Fruit fly (Drosophila melanogaster) whole organism: ENCODE measurements around the gene Pkg21D.

Experiments used
- CG8478 ChIP-seq: fragments of >200 bp; optimal IDR thresholded peaks from 2 replicates; lab custom pipeline; 2018; ENCODE audit warnings: inconsistent platforms
- Dll ChIP-seq: fragments of >200 bp; optimal IDR thresholded peaks from 2 replicates; lab custom pipeline; 2017
- EcR ChIP-seq, 2 experiments: fragments of >200 bp; optimal IDR thresholded peaks; 2 replicates each; lab custom pipeline; 2017; ENCODE audit warnings: missing biosample characterization in 2 of 2, missing genetic modification characterization in 2 of 2, missing genetic modification reagents in 2 of 2
- pan ChIP-seq: fragments of >200 bp; optimal IDR thresholded peaks from 2 replicates; lab custom pipeline; 2017
- psq ChIP-seq: fragments of >200 bp; optimal IDR thresholded peaks from 2 replicates; lab custom pipeline; 2017
- usp ChIP-seq: fragments of >200 bp; optimal IDR thresholded peaks from 2 replicates; lab custom pipeline; 2017; ENCODE audit warnings: missing biosample characterization, missing genetic modification characterization, mixed read lengths

Pkg21D gene

DNA sequence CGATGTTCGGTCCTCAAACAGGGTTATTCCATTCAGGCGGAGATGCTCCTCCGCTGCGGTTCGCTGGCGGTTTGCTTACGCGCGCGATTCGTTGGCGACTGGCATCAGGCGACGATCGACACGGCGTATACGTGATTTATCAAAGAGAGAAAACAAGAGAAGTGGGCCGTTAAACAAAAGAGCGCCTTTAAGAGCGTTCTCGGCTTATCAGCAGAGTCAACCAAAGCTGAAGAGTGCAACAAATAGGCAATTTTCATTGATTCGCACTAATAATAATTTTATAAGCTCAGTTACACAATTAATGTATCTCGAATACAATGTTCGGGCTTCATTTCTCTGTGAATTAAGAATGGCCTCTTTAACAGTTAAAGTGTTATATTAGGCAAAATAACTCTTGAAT, at the start of gene Pkg21D:
Gene Pkg21D, minus strand, starts transcription at position 101 of the 400 bp plus-strand sequence.
- TF ChIP-seq psq (lab: Kevin White, UChicago): no peak
- no peak for TF ChIP-seq pan (lab: Kevin White, UChicago)
- no peak for TF ChIP-seq CG8478 (lab: Kevin White, UChicago)
- no peak for TF ChIP-seq EcR (GFP tag; optimal IDR thresholded peaks at IDR 0.05; lab: Kevin White, UChicago)
- TF ChIP-seq usp (GFP tag; lab: Kevin White, UChicago): no peak
- TF ChIP-seq Dll (lab: Kevin White, UChicago): no peak

DNA sequence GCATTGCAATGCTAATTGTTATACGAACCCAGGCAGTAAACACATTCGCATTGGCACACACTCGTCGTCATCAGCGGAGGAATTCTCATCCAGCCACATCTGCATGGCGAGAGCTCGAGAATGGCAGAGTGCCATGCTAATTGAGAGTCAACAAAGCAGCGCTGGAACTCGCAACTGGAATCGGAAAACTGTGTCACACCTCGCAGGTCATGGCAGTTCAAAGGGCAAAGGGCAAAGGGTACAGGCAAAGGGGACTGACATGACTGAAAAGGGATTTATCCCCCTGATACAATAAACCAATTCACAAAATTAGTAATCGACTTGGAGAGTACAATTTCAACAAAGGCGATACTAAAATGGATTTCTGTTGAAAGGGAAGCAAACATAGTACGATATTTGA, 49.4 kb upstream of the Pkg21D start:
- TF ChIP-seq pan (lab: Kevin White, UChicago) (no peak), CG8478 (lab: Kevin White, UChicago) (no peak), EcR (GFP tag; optimal IDR thresholded peaks at IDR 0.05; lab: Kevin White, UChicago) (peak in 1 of 2 experiments; percentile 19), usp (GFP tag; lab: Kevin White, UChicago) (no peak), psq (lab: Kevin White, UChicago) (no peak)

DNA sequence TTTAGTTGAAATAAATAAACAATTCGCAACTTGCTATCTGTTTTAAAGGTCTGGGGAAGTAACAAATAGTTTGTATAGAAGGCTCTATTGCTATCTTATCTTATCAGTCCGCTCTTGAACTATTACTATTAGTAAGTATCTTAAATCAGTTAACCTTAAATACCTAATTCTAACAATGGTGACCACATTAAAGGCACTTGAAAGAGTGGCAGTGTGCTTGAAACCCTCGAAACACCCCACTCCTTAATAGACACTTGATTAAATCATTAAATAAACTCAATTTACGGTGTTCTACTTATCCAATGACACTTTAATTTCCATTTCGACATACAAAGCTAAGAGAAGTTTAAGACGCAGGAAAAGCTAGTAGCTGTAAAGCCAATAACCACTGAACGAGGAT, 48.2 kb upstream of the Pkg21D start:
- TF ChIP-seq CG8478 (lab: Kevin White, UChicago) (no peak), pan (lab: Kevin White, UChicago) (no peak)

DNA sequence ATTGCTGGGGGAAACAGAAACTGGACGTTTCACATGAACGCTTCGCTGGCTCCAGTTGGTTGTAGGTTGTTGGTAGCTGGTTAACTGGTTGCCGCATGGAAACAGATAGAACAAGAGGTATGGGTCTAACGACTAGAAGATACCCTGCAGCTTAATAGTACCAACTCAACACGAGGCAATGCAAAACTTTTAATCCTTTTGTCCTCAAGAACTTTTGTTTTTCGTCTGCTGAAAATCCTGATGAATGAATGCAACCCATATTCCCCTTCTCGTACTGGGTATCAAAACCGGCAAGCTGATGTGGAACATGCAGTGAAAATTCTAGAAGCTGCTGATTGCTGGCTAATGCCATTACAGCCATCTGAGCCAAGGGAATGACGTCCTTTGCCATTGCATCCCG, 47.4 kb upstream of the Pkg21D start:
- TF ChIP-seq CG8478 (lab: Kevin White, UChicago): no peak
- peak; percentile 56 for TF ChIP-seq pan (lab: Kevin White, UChicago)

DNA sequence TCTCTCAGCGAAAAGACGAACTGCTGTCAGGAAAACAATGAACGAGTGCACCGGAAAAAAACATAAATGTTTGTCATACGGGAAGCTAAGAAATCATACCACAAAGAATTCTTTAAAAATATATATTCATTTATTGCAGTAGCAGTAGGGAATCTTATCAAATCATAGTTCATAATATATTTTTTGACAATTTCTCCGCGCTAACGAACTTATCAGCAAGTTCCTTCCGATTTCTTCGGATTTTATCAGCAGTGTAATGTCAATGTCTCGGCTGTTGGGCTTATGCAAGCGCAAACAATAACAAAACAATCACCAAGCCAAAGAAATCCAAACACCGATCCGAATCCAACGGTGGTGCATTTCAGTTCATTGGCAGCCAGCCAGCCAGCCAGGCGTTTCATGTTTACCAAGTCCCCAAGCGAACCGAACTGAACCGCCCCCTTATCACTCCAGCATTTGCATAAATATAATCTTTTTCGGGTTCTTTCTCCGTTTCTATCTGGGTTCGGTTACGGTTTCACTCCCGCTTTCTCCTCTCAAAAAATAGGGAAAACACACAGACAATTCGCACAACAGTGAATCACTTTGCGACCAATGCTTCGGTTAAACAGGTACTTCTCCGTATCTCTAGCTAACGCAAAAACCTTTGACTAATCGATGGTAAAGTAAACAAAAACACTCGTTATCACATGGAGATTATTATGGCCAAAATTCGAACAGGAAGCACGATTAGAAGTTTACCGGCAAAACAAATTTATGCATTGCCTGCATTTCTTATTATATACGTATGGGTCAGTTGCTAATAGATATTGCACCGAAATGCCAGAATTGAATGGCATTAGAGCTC, 37.1 kb upstream of the Pkg21D start:
- no peak for TF ChIP-seq Dll (lab: Kevin White, UChicago)
- TF ChIP-seq psq (lab: Kevin White, UChicago): no peak
- no peak for TF ChIP-seq usp (GFP tag; lab: Kevin White, UChicago)
- no peak for TF ChIP-seq pan (lab: Kevin White, UChicago)
- no peak for TF ChIP-seq EcR (GFP tag; optimal IDR thresholded peaks at IDR 0.05; lab: Kevin White, UChicago)

DNA sequence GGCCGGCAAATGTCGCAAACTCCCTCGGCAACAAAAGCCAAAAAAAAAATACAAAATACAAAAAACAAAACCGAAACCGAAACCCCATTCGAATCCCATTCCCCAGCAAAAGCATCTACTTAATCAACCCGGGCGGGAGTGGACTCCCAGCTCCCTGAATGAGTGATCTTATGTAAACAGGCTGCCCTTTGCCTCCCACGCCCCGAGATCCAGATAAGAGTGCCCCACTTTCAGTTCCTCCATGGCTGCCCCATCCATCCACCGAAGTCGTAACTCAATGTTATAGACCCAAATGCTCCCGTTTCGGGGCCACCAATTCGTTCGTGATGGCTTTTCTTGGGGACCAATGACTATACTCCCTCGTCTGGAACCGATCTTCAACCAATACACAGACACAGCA, 36.5 kb upstream of the Pkg21D start:
- TF ChIP-seq usp (GFP tag; lab: Kevin White, UChicago) (no peak), EcR (GFP tag; optimal IDR thresholded peaks at IDR 0.05; lab: Kevin White, UChicago) (no peak), pan (lab: Kevin White, UChicago) (no peak), CG8478 (lab: Kevin White, UChicago) (no peak), Dll (lab: Kevin White, UChicago) (no peak)

DNA sequence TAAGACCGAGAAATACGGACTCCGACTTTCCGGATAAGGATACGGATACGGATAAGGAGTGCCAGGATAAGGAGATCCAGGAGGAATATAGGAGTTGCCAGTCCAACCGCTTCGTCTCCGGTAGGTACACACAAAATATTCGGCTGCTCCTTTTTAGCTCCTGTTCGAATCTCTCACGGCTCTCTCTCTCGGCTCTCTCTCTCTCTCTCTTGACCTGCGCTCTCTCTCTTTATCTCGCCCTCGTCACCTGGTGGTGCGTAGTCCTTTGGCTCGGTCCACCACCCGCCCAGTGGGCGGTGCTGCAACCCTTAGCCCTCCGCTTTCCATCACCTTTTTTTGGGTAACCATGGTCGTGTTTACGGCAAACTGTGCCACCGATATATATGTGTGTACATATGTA, 35.8 kb upstream of the Pkg21D start:
- TF ChIP-seq pan (lab: Kevin White, UChicago): no peak
- TF ChIP-seq psq (lab: Kevin White, UChicago): no peak
- peak; percentile 46 for TF ChIP-seq Dll (lab: Kevin White, UChicago)

DNA sequence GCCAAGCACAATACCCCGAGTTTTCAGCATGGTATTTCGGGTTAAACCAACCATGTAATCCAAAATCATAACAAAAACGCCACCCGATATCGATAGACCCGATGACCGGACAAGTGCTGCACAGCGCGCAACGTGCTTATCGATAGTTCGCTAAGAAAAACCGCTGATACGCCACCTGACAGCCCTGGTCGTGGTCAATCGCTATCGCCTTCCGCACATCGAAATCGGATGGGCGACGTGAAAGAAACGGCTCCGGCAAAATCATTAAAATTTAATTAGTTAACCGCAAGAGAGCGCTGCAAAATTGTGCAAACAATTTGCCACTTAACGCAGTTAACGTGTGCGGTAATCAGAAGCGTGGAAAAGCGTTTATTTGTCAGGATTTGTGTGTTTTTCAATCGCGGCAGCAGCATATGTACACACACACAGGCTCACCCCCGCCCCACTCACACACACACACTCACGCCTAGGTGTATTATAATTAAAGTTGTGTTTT, 35.2 kb upstream of the Pkg21D start, which contains the start of the genes CG3862 and dock:
Gene CG3862, minus strand, starts transcription at position 94 of the 496 bp plus-strand sequence.
Gene dock, plus strand, starts transcription at position 202 of the 496 bp plus-strand sequence.
- no peak for TF ChIP-seq Dll (lab: Kevin White, UChicago)
- TF ChIP-seq EcR (GFP tag; optimal IDR thresholded peaks at IDR 0.05; lab: Kevin White, UChicago): no peak
- no peak for TF ChIP-seq CG8478 (lab: Kevin White, UChicago)
- no peak for TF ChIP-seq usp (GFP tag; lab: Kevin White, UChicago)
- no peak for TF ChIP-seq pan (lab: Kevin White, UChicago)
- no peak for TF ChIP-seq psq (lab: Kevin White, UChicago)

DNA sequence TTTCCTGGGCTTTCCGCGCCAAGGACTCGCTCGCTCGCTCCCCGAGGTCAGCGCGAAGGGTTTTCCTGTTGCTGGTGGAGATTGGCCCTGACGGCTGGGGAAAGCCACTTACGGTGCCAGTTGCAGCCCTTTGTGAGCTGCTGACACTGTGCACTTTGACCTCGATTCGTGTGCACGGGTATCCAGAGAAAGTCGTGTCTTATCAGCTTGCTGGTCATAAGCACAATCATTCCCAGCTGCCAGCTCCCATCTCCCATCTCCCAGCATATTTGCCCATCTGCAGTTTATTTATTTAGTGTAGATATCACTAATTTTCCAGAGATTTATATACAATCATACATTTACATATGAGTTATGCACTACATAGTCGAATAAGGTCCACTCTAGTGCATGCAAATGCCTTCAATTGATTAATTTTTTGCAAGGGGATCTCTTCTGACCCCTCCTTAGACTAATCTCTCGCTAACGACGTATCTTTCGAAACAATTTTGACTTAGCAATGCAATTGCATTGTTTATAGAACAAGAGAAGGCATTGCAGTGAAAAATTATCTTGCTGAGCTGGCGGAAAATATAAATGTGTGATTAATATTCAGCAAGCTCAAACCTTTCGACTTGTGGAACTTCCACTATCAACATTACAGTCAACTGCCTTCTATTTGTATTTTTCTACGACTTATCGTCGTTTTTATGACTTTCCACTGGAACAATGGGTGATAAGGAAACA, 31.6 kb upstream of the Pkg21D start:
- no peak for TF ChIP-seq psq (lab: Kevin White, UChicago)

DNA sequence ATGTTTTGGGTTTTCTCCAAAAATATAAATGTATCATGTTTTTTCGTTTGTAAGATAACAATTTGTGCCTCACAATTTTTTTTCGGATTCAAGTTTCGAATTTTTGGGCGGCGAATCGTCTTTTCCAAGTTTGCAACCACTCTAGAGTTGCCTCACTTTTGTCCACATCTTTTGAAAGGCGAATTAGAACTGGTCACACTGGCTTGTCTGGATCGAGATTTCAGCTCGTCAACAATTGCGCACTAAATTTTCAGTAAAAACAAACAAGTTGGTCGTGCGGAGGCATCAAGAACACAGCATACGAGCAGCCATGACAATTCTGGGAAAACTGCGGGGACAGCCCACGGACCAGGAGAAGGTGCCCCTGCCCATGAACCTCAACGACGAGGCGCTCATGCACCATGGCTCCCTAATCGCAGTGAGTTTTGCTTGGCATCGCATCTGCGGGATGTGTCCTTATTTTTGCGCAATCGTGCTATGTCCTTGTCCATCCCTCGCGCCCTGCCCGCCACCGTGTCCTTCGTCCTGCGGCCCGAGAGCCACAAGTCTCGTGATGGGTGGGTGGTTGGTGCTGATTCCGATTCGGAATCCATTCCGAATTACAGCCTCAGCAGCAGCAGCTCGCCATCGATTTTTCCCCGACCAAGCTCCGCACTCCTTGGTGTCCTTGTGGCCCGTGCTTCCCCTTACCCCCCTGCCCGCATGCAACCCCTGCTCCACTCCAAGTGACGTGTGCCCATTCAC, 30.8 kb upstream of the Pkg21D start, which contains the start of gene CG3662:
Gene CG3662, plus strand, starts transcription at position 48 of the 744 bp plus-strand sequence.
- TF ChIP-seq usp (GFP tag; lab: Kevin White, UChicago) (no peak), EcR (GFP tag; optimal IDR thresholded peaks at IDR 0.05; lab: Kevin White, UChicago) (no peak), Dll (lab: Kevin White, UChicago) (no peak), psq (lab: Kevin White, UChicago) (no peak), CG8478 (lab: Kevin White, UChicago) (no peak), pan (lab: Kevin White, UChicago) (no peak)

DNA sequence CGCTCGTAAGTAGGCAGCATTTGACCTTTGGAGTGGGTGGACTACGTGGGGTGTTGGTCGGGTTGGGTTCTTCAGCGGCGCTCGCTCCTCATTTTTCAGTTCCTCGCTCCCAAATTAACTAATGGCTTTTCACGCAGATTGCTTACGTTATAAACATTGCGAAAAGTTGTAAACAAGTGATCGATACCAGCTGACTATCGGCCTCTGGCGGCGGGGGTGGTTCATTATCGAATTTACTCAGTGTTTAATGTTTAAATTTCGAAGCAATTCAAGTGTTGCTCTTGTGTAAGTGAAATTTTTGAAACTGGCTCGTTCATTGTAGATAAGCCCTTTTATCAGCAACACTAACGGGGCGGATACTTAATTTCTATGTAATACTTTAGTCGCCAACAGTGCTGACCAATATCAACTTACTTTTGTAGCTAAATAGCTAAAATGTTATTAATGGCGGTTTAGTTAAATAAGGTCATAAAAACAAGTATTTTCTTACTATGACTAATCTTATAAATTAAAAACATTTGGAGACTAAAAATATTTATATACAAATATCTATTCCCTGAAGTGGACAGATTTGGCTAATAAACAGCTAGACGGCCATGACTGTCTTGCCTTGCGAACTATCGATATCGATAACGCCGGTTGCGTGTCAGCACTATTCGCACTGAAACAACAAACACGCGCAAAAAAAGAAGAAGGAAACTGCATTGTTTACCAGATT, 28.9 kb upstream of the Pkg21D start, which contains the start of the genes PGAP2 and Clp:
Gene PGAP2, minus strand, starts transcription at position 194 of the 718 bp plus-strand sequence.
Gene Clp, plus strand, starts transcription at position 650 of the 718 bp plus-strand sequence.
- no peak for TF ChIP-seq Dll (lab: Kevin White, UChicago)
- TF ChIP-seq psq (lab: Kevin White, UChicago): no peak
- no peak for TF ChIP-seq EcR (GFP tag; optimal IDR thresholded peaks at IDR 0.05; lab: Kevin White, UChicago)
- no peak for TF ChIP-seq pan (lab: Kevin White, UChicago)
- no peak for TF ChIP-seq usp (GFP tag; lab: Kevin White, UChicago)
- TF ChIP-seq CG8478 (lab: Kevin White, UChicago): no peak
